Fruit fly (Drosophila melanogaster) S2 (cell line): ENCODE results near the gene CG34348.

Experiments used
- CG8478 ChIP-seq: fragments of >200 bp; optimal IDR thresholded peaks from 2 replicates; lab custom pipeline; 2018
- CTCF ChIP-seq, 2 experiments: fragments of >200 bp; optimal IDR thresholded peaks; 2 replicates each; lab custom pipeline; 2018

dm6 chrX:11342771-11343170 lies 3.1 kb downstream of the CG34348 start:
- TF ChIP-seq CG8478 (lab: Kevin White, UChicago) (no peak), CTCF (optimal IDR thresholded peaks at IDR 0.05; lab: Kevin White, UChicago) (no peak)
